Worm (Caenorhabditis elegans) whole organism, L3 larva: ENCODE results near the gene nhr-58.

ENCODE experiments used
- ama-1 ChIP-seq: fragments of 150-350 bp; optimal IDR thresholded peaks from 2 replicates; lab custom pipeline; 2018
- egl-5 ChIP-seq: fragments of 150-350 bp; optimal IDR thresholded peaks from 2 replicates; lab custom pipeline; 2017; ENCODE audit warnings: missing biosample characterization, missing genetic modification reagents, missing genetic modification characterization, inconsistent platforms
- elt-2 ChIP-seq: sonication (generic microtip); optimal IDR thresholded peaks from 2 replicates; lab custom pipeline; 2016; ENCODE audit warnings: missing genetic modification reagents, mild to moderate bottlenecking, missing genetic modification characterization, missing compliant biosample characterization
- elt-3 ChIP-seq, 3 experiments: fragments of 150-350 bp in 1 of 3; sonication (generic microtip) in 2 of 3; optimal IDR thresholded peaks; 2 replicates in 2 of 3; 4 replicates in 1 of 3; lab custom pipeline; 2014 to 2017; ENCODE audit warnings: missing biosample characterization in 3 of 3, missing genetic modification characterization in 3 of 3
- fos-1 ChIP-seq: fragments of 150-350 bp; optimal IDR thresholded peaks from 2 replicates; lab custom pipeline; 2014; ENCODE audit warnings: missing biosample characterization, missing genetic modification characterization
- nhr-237 ChIP-seq: fragments of 150-350 bp; optimal IDR thresholded peaks from 2 replicates; lab custom pipeline; 2014; ENCODE audit warnings: missing biosample characterization, missing genetic modification characterization
- nhr-28 ChIP-seq: fragments of 150-350 bp; optimal IDR thresholded peaks from 2 replicates; lab custom pipeline; 2014; ENCODE audit warnings: missing biosample characterization, missing genetic modification characterization
- snpc-4 ChIP-seq: fragments of 150-350 bp; optimal IDR thresholded peaks from 2 replicates; lab custom pipeline; 2014; ENCODE audit warnings: missing biosample characterization, missing genetic modification characterization

DNA sequence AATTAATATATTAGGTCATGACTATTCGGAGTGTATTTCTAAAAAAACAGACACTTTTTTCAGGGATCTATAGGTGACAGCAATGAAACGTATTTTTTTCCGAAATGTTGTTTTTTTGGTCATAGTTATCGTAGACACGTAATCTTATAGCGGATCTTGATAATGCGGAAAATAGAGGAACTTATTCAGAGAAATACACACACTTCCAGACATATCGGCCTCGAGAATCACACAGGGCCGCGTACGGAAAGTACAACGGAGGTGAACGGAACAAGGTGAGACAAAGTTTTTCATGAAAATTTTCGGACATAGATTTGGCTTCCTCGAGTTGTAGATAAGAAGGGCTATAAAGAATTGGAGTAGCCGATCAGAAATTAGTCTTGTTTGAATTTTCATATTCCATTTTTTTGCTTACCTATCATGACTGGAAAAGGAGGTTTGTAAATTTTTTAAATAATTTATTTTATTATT, 7.0 kb downstream of the nhr-58 start, which contains the start of gene nhr-155:
- TF ChIP-seq elt-2 (tag; lab: Kevin White, UChicago): no peak
- TF ChIP-seq egl-5 (tag; lab: Kevin White, UChicago): no peak
- no peak for TF ChIP-seq ama-1
- no peak for TF ChIP-seq nhr-28 (tag; lab: Kevin White, UChicago)
- no peak for TF ChIP-seq nhr-237 (tag; lab: Kevin White, UChicago)
- no peak for TF ChIP-seq fos-1 (tag; lab: Kevin White, UChicago)
- TF ChIP-seq elt-3 (tag; optimal IDR thresholded peaks at IDR 0.05; lab: Kevin White, UChicago): no peak
- TF ChIP-seq snpc-4: no peak
